Worm (Caenorhabditis elegans) whole organism, mixed stage, embryonic: ENCODE measurements around the gene his-8.

Experiments
- M03D4.4 ChIP-seq: sonication (generic microtip); optimal IDR thresholded peaks from 2 replicates; lab custom pipeline; 2017; ENCODE audit warnings: mild to moderate bottlenecking, missing genetic modification characterization, missing compliant biosample characterization
- bed-3 ChIP-seq: fragments of 200-800 bp; sonication (Bioruptor generic); optimal IDR thresholded peaks from 3 replicates; lab custom pipeline; 2018; ENCODE audit warnings: mild to moderate bottlenecking, missing genetic modification characterization, moderate library complexity, missing compliant biosample characterization
- blmp-1 ChIP-seq: fragments of 150-350 bp; optimal IDR thresholded peaks from 2 replicates; lab custom pipeline; 2014; ENCODE audit warnings: missing biosample characterization, missing genetic modification characterization
- ceh-43 ChIP-seq: fragments of 200-800 bp; sonication (Bioruptor generic); optimal IDR thresholded peaks from 2 replicates; lab custom pipeline; 2018; ENCODE audit warnings: mild to moderate bottlenecking, missing genetic modification characterization, moderate library complexity, missing compliant biosample characterization
- ceh-83 ChIP-seq: fragments of 200-800 bp; sonication (Bioruptor generic); optimal IDR thresholded peaks from 2 replicates; lab custom pipeline; 2018; ENCODE audit warnings: mild to moderate bottlenecking, missing genetic modification characterization, missing compliant biosample characterization
- ces-1 ChIP-seq: fragments of 150-350 bp; optimal IDR thresholded peaks from 2 replicates; lab custom pipeline; 2014; ENCODE audit warnings: missing biosample characterization, missing genetic modification reagents, missing genetic modification characterization
- drap-1 ChIP-seq: fragments of 200-800 bp; sonication (Bioruptor generic); optimal IDR thresholded peaks from 3 replicates; lab custom pipeline; 2018; ENCODE audit warnings: mild to moderate bottlenecking, missing genetic modification characterization, missing compliant biosample characterization
- elt-1 ChIP-seq: sonication (generic microtip); optimal IDR thresholded peaks from 2 replicates; lab custom pipeline; 2017; ENCODE audit warnings: missing genetic modification characterization, mild to moderate bottlenecking, missing compliant biosample characterization, antibody characterized with exemption, moderate library complexity, borderline replicate concordance; ENCODE audit not compliant: insufficient read depth
- elt-3 ChIP-seq: fragments of 150-350 bp; optimal IDR thresholded peaks from 2 replicates; lab custom pipeline; 2014; ENCODE audit warnings: missing biosample characterization, missing genetic modification characterization
- flh-1 ChIP-seq: fragments of 200-800 bp; sonication (Bioruptor generic); optimal IDR thresholded peaks from 2 replicates; lab custom pipeline; 2018; ENCODE audit warnings: mild to moderate bottlenecking, missing genetic modification characterization, moderate library complexity, missing compliant biosample characterization
- ham-2 ChIP-seq: fragments of 200-800 bp; sonication (Bioruptor generic); optimal IDR thresholded peaks from 2 replicates; lab custom pipeline; 2018; ENCODE audit warnings: mild to moderate bottlenecking, missing genetic modification characterization, missing compliant biosample characterization
- hlh-1 ChIP-seq: fragments of 150-350 bp; optimal IDR thresholded peaks from 2 replicates; lab custom pipeline; 2014; ENCODE audit warnings: missing biosample characterization, missing genetic modification reagents, missing genetic modification characterization
- lin-13 ChIP-seq: fragments of 150-350 bp; optimal IDR thresholded peaks from 2 replicates; lab custom pipeline; 2014; ENCODE audit warnings: missing biosample characterization, missing genetic modification characterization
- lin-32 ChIP-seq: fragments of 200-800 bp; sonication (Bioruptor generic); optimal IDR thresholded peaks from 2 replicates; lab custom pipeline; 2018; ENCODE audit warnings: mild to moderate bottlenecking, missing genetic modification characterization, missing compliant biosample characterization
- lsy-2 ChIP-seq: fragments of 150-350 bp; optimal IDR thresholded peaks from 2 replicates; lab custom pipeline; 2014; ENCODE audit warnings: missing biosample characterization, missing genetic modification characterization
- mab-5 ChIP-seq: fragments of 150-350 bp; optimal IDR thresholded peaks from 2 replicates; lab custom pipeline; 2014; ENCODE audit warnings: missing biosample characterization, missing genetic modification characterization
- mep-1 ChIP-seq: fragments of 150-350 bp; optimal IDR thresholded peaks from 2 replicates; lab custom pipeline; 2017; ENCODE audit warnings: missing biosample characterization, missing genetic modification reagents, missing genetic modification characterization, inconsistent platforms
- mls-2 ChIP-seq: sonication (generic microtip); optimal IDR thresholded peaks from 2 replicates; lab custom pipeline; 2016; ENCODE audit warnings: mild to moderate bottlenecking, missing genetic modification characterization, moderate library complexity, missing compliant biosample characterization
- nhr-12 ChIP-seq: fragments of 150-350 bp; optimal IDR thresholded peaks from 2 replicates; lab custom pipeline; 2014; ENCODE audit warnings: missing biosample characterization, missing genetic modification characterization
- nhr-2 ChIP-seq: fragments of 150-350 bp; optimal IDR thresholded peaks from 2 replicates; lab custom pipeline; 2014; ENCODE audit warnings: missing biosample characterization, missing genetic modification characterization
- nhr-237 ChIP-seq: fragments of 150-350 bp; optimal IDR thresholded peaks from 2 replicates; lab custom pipeline; 2014; ENCODE audit warnings: missing biosample characterization, missing genetic modification characterization
- nhr-76 ChIP-seq: sonication (generic microtip); optimal IDR thresholded peaks from 2 replicates; lab custom pipeline; 2017; ENCODE audit warnings: missing biosample characterization, missing genetic modification characterization
- pha-4 ChIP-seq: fragments of 150-350 bp; optimal IDR thresholded peaks from 2 replicates; lab custom pipeline; 2018; ENCODE audit warnings: missing biosample characterization, missing genetic modification reagents, missing genetic modification characterization
- sem-2 ChIP-seq: fragments of 200-800 bp; sonication (Bioruptor generic); optimal IDR thresholded peaks from 2 replicates; lab custom pipeline; 2018; ENCODE audit warnings: mild to moderate bottlenecking, missing genetic modification characterization, missing compliant biosample characterization
- snpc-4 ChIP-seq: fragments of 150-350 bp; optimal IDR thresholded peaks from 2 replicates; lab custom pipeline; 2014; ENCODE audit warnings: missing biosample characterization, missing genetic modification characterization
- sptf-1 ChIP-seq: sonication (generic microtip); optimal IDR thresholded peaks from 2 replicates; lab custom pipeline; 2017; ENCODE audit warnings: mild to moderate bottlenecking, missing genetic modification characterization, moderate library complexity, missing compliant biosample characterization
- tbx-8 ChIP-seq: fragments of 200-800 bp; sonication (Bioruptor generic); optimal IDR thresholded peaks from 2 replicates; lab custom pipeline; 2018; ENCODE audit warnings: mild to moderate bottlenecking, missing genetic modification characterization, moderate library complexity, missing compliant biosample characterization
- unc-120 ChIP-seq: sonication (generic microtip); optimal IDR thresholded peaks from 2 replicates; lab custom pipeline; 2017; ENCODE audit warnings: missing genetic modification characterization, missing compliant biosample characterization; ENCODE audit not compliant: poor library complexity, severe bottlenecking
- unc-62 ChIP-seq: fragments of 150-350 bp; optimal IDR thresholded peaks from 2 replicates; lab custom pipeline; 2014; ENCODE audit warnings: missing biosample characterization, missing genetic modification reagents, missing genetic modification characterization
- zip-8 ChIP-seq: fragments of 150-350 bp; optimal IDR thresholded peaks from 2 replicates; lab custom pipeline; 2014; ENCODE audit warnings: missing biosample characterization, missing genetic modification characterization
- ztf-11 ChIP-seq: fragments of 150-350 bp; optimal IDR thresholded peaks from 2 replicates; lab custom pipeline; 2014; ENCODE audit warnings: missing biosample characterization, missing genetic modification characterization

The his-8 gene

ce11 chrV:8560916-8561315 is 28.0 kb upstream of the his-8 start, which contains the start of gene acr-16:
Gene acr-16 (plus strand): TSS chrV:8561216.
- no peak for TF ChIP-seq elt-3 (tag; lab: Kevin White, UChicago)
- no peak for TF ChIP-seq elt-1 (tag; lab: Kevin White, UChicago)
- no peak for TF ChIP-seq sptf-1 (tag; lab: Kevin White, UChicago)
- TF ChIP-seq bed-3 (GFP tag; lab: Kevin White, UChicago): no peak
- TF ChIP-seq M03D4.4: no peak
- TF ChIP-seq lin-13 (tag; lab: Kevin White, UChicago): no peak
- no peak for TF ChIP-seq tbx-8 (GFP tag; lab: Kevin White, UChicago)
- TF ChIP-seq nhr-12 (tag; lab: Kevin White, UChicago): no peak
- TF ChIP-seq pha-4 (tag; lab: Kevin White, UChicago): no peak
- TF ChIP-seq snpc-4 (tag; lab: Kevin White, UChicago): no peak
- TF ChIP-seq unc-62: no peak
- no peak for TF ChIP-seq zip-8 (tag; lab: Kevin White, UChicago)
- no peak for TF ChIP-seq ces-1 (GFP tag; lab: Kevin White, UChicago)
- TF ChIP-seq lin-32 (GFP tag; lab: Kevin White, UChicago): no peak
- no peak for TF ChIP-seq blmp-1 (tag; lab: Kevin White, UChicago)
- no peak for TF ChIP-seq ceh-43 (GFP tag; lab: Kevin White, UChicago)
- TF ChIP-seq nhr-2 (tag; lab: Kevin White, UChicago): no peak
- TF ChIP-seq hlh-1: no peak

- TF ChIP-seq snpc-4 (tag; lab: Kevin White, UChicago) (no peak), drap-1 (GFP tag; lab: Kevin White, UChicago) (no peak), mls-2 (tag; lab: Kevin White, UChicago) (no peak), ceh-83 (GFP tag; lab: Kevin White, UChicago) (no peak), unc-120 (tag; lab: Kevin White, UChicago) (no peak), lsy-2 (no peak), nhr-237 (tag; lab: Kevin White, UChicago) (no peak), mep-1 (no peak), lin-13 (tag; lab: Kevin White, UChicago) (no peak), nhr-2 (tag; lab: Kevin White, UChicago) (no peak), sem-2 (GFP tag; lab: Kevin White, UChicago) (no peak), lin-32 (GFP tag; lab: Kevin White, UChicago) (no peak), elt-3 (tag; lab: Kevin White, UChicago) (no peak), mab-5 (tag; lab: Kevin White, UChicago) (no peak), ceh-43 (GFP tag; lab: Kevin White, UChicago) (no peak), flh-1 (GFP tag; lab: Kevin White, UChicago) (no peak)
Measured at ce11 chrV:8555955-8556354, 23.1 kb upstream of the his-8 start.

ce11 chrV:8552460-8552859 is 19.6 kb upstream of the his-8 start, which contains the start of gene acr-15:
Gene acr-15 (plus strand): TSS chrV:8552695.
- TF ChIP-seq snpc-4 (tag; lab: Kevin White, UChicago) (no peak), lin-32 (GFP tag; lab: Kevin White, UChicago) (no peak), lsy-2 (no peak), hlh-1 (peak; percentile 56), nhr-76 (tag; lab: Kevin White, UChicago) (no peak)

ce11 chrV:8548989-8549388 is 16.1 kb upstream of the his-8 start, which contains the start of gene stdh-4:
Gene stdh-4 (plus strand): TSS chrV:8549289.
- no peak for TF ChIP-seq mls-2 (tag; lab: Kevin White, UChicago)
- no peak for TF ChIP-seq elt-3 (tag; lab: Kevin White, UChicago)
- TF ChIP-seq sem-2 (GFP tag; lab: Kevin White, UChicago): no peak
- no peak for TF ChIP-seq sptf-1 (tag; lab: Kevin White, UChicago)
- TF ChIP-seq ztf-11 (tag; lab: Kevin White, UChicago): no peak
- TF ChIP-seq hlh-1: no peak
- TF ChIP-seq ham-2 (GFP tag; lab: Kevin White, UChicago): no peak
- TF ChIP-seq zip-8 (tag; lab: Kevin White, UChicago): no peak
- TF ChIP-seq ceh-43 (GFP tag; lab: Kevin White, UChicago): no peak
- TF ChIP-seq elt-1 (tag; lab: Kevin White, UChicago): no peak
- TF ChIP-seq ces-1 (GFP tag; lab: Kevin White, UChicago): no peak
- no peak for TF ChIP-seq lsy-2
- TF ChIP-seq mep-1: no peak
- TF ChIP-seq mab-5 (tag; lab: Kevin White, UChicago): no peak
- TF ChIP-seq, all 35 proteins: peak for 0
